Worm (Caenorhabditis elegans) whole organism, L4 larva: ENCODE measurements around the gene T19D12.10.

ENCODE experiments used
- aha-1 ChIP-seq: fragments of 150-350 bp; peaks from one replicate; lab custom pipeline; 2014; ENCODE audit warnings: missing biosample characterization, missing genetic modification characterization
- duxl-1 ChIP-seq: sonication (generic microtip); optimal IDR thresholded peaks from 2 replicates; lab custom pipeline; 2016; ENCODE audit warnings: mild to moderate bottlenecking, missing genetic modification characterization, moderate library complexity, missing compliant biosample characterization; ENCODE audit not compliant: poor library complexity
- nhr-76 ChIP-seq: fragments of 150-350 bp; optimal IDR thresholded peaks from 2 replicates; lab custom pipeline; 2014; ENCODE audit warnings: missing biosample characterization, missing genetic modification characterization
- zfp-3 ChIP-seq: fragments of 200-800 bp; sonication (Bioruptor generic); conservative IDR thresholded peaks from 2 replicates; pipeline ENCODE4 v1.3.6; 2022; ENCODE audit warnings: missing genetic modification reagents, missing genetic modification characterization, missing compliant biosample characterization

Gene T19D12.10

ce11 chrII:6608626-6609025, 50.0 kb downstream of the T19D12.10 start:
- no peak for TF ChIP-seq duxl-1 (tag; lab: Kevin White, UChicago)
- TF ChIP-seq nhr-76 (tag; lab: Kevin White, UChicago) = no peak
- TF ChIP-seq zfp-3 (GFP tag; lab: Robert Waterston, UW) = no peak
- TF ChIP-seq aha-1 = peak; percentile 96
- TF ChIP-seq, all 104 proteins: peak for 1
